Fruit fly (Drosophila melanogaster): Measurements from ENCODE around the gene Cyfip.
A peak's percentile ranks its signal among the peaks of the same experiment; 100 is the strongest.

The Cyfip gene

DNA sequence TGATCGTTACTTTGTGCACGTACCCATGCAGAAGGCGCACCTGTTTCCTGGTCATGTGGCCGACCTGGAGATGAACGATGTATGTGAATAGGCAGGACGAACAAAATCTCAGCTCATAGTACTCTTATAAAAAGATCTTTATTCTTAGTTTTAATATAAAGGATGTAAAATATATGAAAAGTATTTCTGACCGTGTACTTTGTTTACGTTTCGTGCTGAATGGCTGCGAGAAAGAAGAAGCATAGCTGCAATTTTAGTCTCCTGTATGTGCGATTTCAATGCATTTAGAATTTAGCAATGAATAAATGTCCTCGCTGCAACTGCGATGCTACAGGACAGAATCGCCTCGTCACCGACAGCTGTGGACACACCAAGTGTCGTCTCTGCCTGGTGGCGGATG lies 14.8 kb downstream of the Cyfip start, which contains the start of the genes CG42726 and CG42727 (continued):
- peak; percentile 30 for TF ChIP-seq achi (GFP tag; optimal IDR thresholded peaks at IDR 0.05)
- no peak for TF ChIP-seq CG8319 (GFP tag; optimal IDR thresholded peaks at IDR 0.05)
- TF ChIP-seq vri (GFP tag; optimal IDR thresholded peaks at IDR 0.05): no peak
- TF ChIP-seq Smox (GFP tag; optimal IDR thresholded peaks at IDR 0.05): no peak
- TF ChIP-seq fd85E (GFP tag; optimal IDR thresholded peaks at IDR 0.05): no peak
- TF ChIP-seq CG4318 (GFP tag; optimal IDR thresholded peaks at IDR 0.05): no peak
- TF ChIP-seq Eip75B (GFP tag; optimal IDR thresholded peaks at IDR 0.05): no peak
- peak; percentile 52 for TF ChIP-seq CG3032 (tag; optimal IDR thresholded peaks at IDR 0.05)
- TF ChIP-seq CG7368 (GFP tag; optimal IDR thresholded peaks at IDR 0.05): no peak
- TF ChIP-seq fd59A (GFP tag; optimal IDR thresholded peaks at IDR 0.05): no peak
- TF ChIP-seq Hr4 (GFP tag; optimal IDR thresholded peaks at IDR 0.05): no peak
- no peak for TF ChIP-seq CG16779 (tag; optimal IDR thresholded peaks at IDR 0.05)
- TF ChIP-seq CG10669 (GFP tag; optimal IDR thresholded peaks at IDR 0.05): peak; percentile 24
- TF ChIP-seq CG1621 (tag; optimal IDR thresholded peaks at IDR 0.05): no peak
- peak; percentile 34 for TF ChIP-seq cyc (GFP tag; optimal IDR thresholded peaks at IDR 0.05)
- TF ChIP-seq Blimp-1 (GFP tag; optimal IDR thresholded peaks at IDR 0.05): no peak
- TF ChIP-seq fkh (GFP tag; optimal IDR thresholded peaks at IDR 0.05): no peak
- no peak for TF ChIP-seq Met (GFP tag; optimal IDR thresholded peaks at IDR 0.05)
- TF ChIP-seq CG31627 (GFP tag; optimal IDR thresholded peaks at IDR 0.05): peak; percentile 42
- no peak for TF ChIP-seq CG11902 (GFP tag; optimal IDR thresholded peaks at IDR 0.05)
- no peak for TF ChIP-seq CG6808 (GFP tag; optimal IDR thresholded peaks at IDR 0.05)
- peak; percentile 48 for TF ChIP-seq lz (GFP tag; optimal IDR thresholded peaks at IDR 0.05)
- peak; percentile 22 for TF ChIP-seq CG8632 (GFP tag; optimal IDR thresholded peaks at IDR 0.05)
- peak; percentile 28 for TF ChIP-seq dac (GFP tag; optimal IDR thresholded peaks at IDR 0.05)
- TF ChIP-seq CG11762 (GFP tag; optimal IDR thresholded peaks at IDR 0.05; ENCODE audit: insufficient read depth): peak; percentile 10
- TF ChIP-seq Gug (GFP tag; IDR thresholded peaks at IDR 0.05): no peak
- peak; percentile 51 for TF ChIP-seq CG6163 (GFP tag; IDR thresholded peaks at IDR 0.05)
- no peak for TF ChIP-seq OdsH (GFP tag; optimal IDR thresholded peaks at IDR 0.05)

DNA sequence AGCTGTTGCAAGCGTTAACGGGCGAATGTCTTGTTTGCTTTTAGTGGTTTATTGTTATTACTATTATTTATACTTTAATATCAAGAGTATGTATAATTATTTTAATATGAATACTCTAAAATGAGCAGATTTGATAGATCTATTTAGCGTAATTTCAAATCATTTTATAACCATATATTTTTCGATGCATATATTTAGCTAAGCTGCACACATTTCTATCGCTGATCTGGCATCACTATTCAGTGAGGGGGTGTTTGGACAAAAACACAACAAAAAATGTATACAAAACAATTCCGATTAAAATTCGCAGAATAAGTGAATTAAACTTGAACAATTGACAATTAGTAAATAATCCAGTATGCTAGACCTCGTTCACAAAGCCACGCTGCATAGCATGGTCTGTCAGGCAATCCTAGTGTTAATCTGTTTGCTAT lies 17.9 kb downstream of the Cyfip start, which contains the start of the genes Trs33 and Tmtc4:
Gene Trs33, minus strand, starts transcription at position 3 of the 434 bp plus-strand sequence.
Gene Tmtc4, plus strand, starts transcription at position 233 of the 434 bp plus-strand sequence.
- TF ChIP-seq spab (GFP tag; optimal IDR thresholded peaks at IDR 0.05): no peak
- no peak for TF ChIP-seq CG8119 (GFP tag; IDR thresholded peaks at IDR 0.05)
- TF ChIP-seq CG7368 (GFP tag; optimal IDR thresholded peaks at IDR 0.05): no peak
- peak; percentile 24 for TF ChIP-seq CG34406 (GFP tag; optimal IDR thresholded peaks at IDR 0.05)
- no peak for TF ChIP-seq Met (GFP tag; optimal IDR thresholded peaks at IDR 0.05)
- peak; percentile 54 for TF ChIP-seq CG3032 (tag; optimal IDR thresholded peaks at IDR 0.05)
- peak; percentile 35 for TF ChIP-seq Ets96B (tag; optimal IDR thresholded peaks at IDR 0.05)
- no peak for TF ChIP-seq CG16779 (tag; optimal IDR thresholded peaks at IDR 0.05)
- no peak for TF ChIP-seq CG6854 (GFP tag; optimal IDR thresholded peaks at IDR 0.05)
- TF ChIP-seq Sox14 (GFP tag; optimal IDR thresholded peaks at IDR 0.05): peak; percentile 44
- TF ChIP-seq CG9139 (GFP tag; optimal IDR thresholded peaks at IDR 0.05): no peak
- TF ChIP-seq Eip78C (GFP tag): peak; percentile 75
- TF ChIP-seq dsx (GFP tag; optimal IDR thresholded peaks at IDR 0.05; ENCODE audit: poor library complexity, severe bottlenecking): peak; percentile 7
- no peak for TF ChIP-seq Sox15 (GFP tag; optimal IDR thresholded peaks at IDR 0.05)
- no peak for TF ChIP-seq CG3919 (GFP tag; optimal IDR thresholded peaks at IDR 0.05)
- no peak for TF ChIP-seq Hr4 (GFP tag; optimal IDR thresholded peaks at IDR 0.05)
- TF ChIP-seq Ets21C (GFP tag; optimal IDR thresholded peaks at IDR 0.05): no peak
- no peak for TF ChIP-seq Eip75B (GFP tag; optimal IDR thresholded peaks at IDR 0.05)
- no peak for TF ChIP-seq Sox102F (GFP tag; optimal IDR thresholded peaks at IDR 0.05)
- TF ChIP-seq CG31627 (GFP tag; optimal IDR thresholded peaks at IDR 0.05): peak; percentile 10
- TF ChIP-seq ss (GFP tag; optimal IDR thresholded peaks at IDR 0.05): no peak
- no peak for TF ChIP-seq dac (GFP tag; optimal IDR thresholded peaks at IDR 0.05)
- TF ChIP-seq achi (GFP tag; optimal IDR thresholded peaks at IDR 0.05): no peak
- TF ChIP-seq lz (GFP tag; optimal IDR thresholded peaks at IDR 0.05): peak; percentile 8
- TF ChIP-seq net (GFP tag; optimal IDR thresholded peaks at IDR 0.05): no peak
- no peak for TF ChIP-seq CG6163 (GFP tag; IDR thresholded peaks at IDR 0.05)
- TF ChIP-seq Eip93F (GFP tag; optimal IDR thresholded peaks at IDR 0.05): no peak
- TF ChIP-seq CG15336 (GFP tag; IDR thresholded peaks at IDR 0.05): peak; percentile 29; the same call in 1 of the 2 replicates
- TF ChIP-seq CG4318 (GFP tag; optimal IDR thresholded peaks at IDR 0.05): no peak
- TF ChIP-seq esn (GFP tag; optimal IDR thresholded peaks at IDR 0.05): peak; percentile 54
- no peak for TF ChIP-seq vri (GFP tag; optimal IDR thresholded peaks at IDR 0.05)
- no peak for TF ChIP-seq CG8632 (GFP tag; optimal IDR thresholded peaks at IDR 0.05)
- TF ChIP-seq cyc (GFP tag; optimal IDR thresholded peaks at IDR 0.05): peak; percentile 36
- no peak for TF ChIP-seq acj6 (GFP tag; optimal IDR thresholded peaks at IDR 0.05)
- no peak for TF ChIP-seq Gug (GFP tag; IDR thresholded peaks at IDR 0.05)
- TF ChIP-seq CG11902 (GFP tag; optimal IDR thresholded peaks at IDR 0.05): no peak
- TF ChIP-seq pdm3 (GFP tag; optimal IDR thresholded peaks at IDR 0.05): no peak
- TF ChIP-seq Smox (GFP tag; optimal IDR thresholded peaks at IDR 0.05): no peak
